Fruit fly (Drosophila melanogaster) whole organism, pupa: ENCODE results near the gene Rpn13R.

Experiments used
- CG10348 ChIP-seq: fragments of 200-800 bp; sonication (Bioruptor generic); IDR thresholded peaks from 2 replicates; pipeline ENCODE4 v1.3.6; 2022; ENCODE audit warnings: missing biosample characterization, missing genetic modification characterization
- CG12605 ChIP-seq: fragments of 200-800 bp; sonication (Bioruptor generic); IDR thresholded peaks from 2 replicates; pipeline ENCODE4 v1.3.6; 2022; ENCODE audit warnings: missing biosample characterization, missing genetic modification characterization
- CG13204 ChIP-seq: fragments of 200-800 bp; sonication (Bioruptor generic); optimal IDR thresholded peaks from 2 replicates; lab custom pipeline; 2018; ENCODE audit warnings: missing biosample characterization, mild to moderate bottlenecking, missing genetic modification characterization, moderate library complexity
- CG14655 ChIP-seq: fragments of 200-800 bp; sonication (Bioruptor generic); optimal IDR thresholded peaks from 3 replicates; lab custom pipeline; 2017; ENCODE audit warnings: mild to moderate bottlenecking, missing biosample characterization, missing genetic modification reagents, missing genetic modification characterization
- CG15710 ChIP-seq: fragments of 200-800 bp; sonication (Bioruptor generic); optimal IDR thresholded peaks from 2 replicates; lab custom pipeline; 2018; ENCODE audit warnings: missing biosample characterization, mild to moderate bottlenecking, missing genetic modification characterization, moderate library complexity
- CG17806 ChIP-seq: fragments of 200-800 bp; sonication (Bioruptor generic); optimal IDR thresholded peaks from 2 replicates; lab custom pipeline; 2018; ENCODE audit warnings: missing biosample characterization, mild to moderate bottlenecking, missing genetic modification characterization, moderate library complexity
- CG32121 ChIP-seq: fragments of 200-800 bp; sonication (Bioruptor generic); IDR thresholded peaks from 2 replicates; pipeline ENCODE4 v1.3.6; 2022; ENCODE audit warnings: missing biosample characterization, missing genetic modification characterization
- CG34367 ChIP-seq: fragments of 200-800 bp; sonication (Bioruptor generic); optimal IDR thresholded peaks from 2 replicates; lab custom pipeline; 2018; ENCODE audit warnings: missing biosample characterization, mild to moderate bottlenecking, missing genetic modification characterization
- CG4496 ChIP-seq: fragments of 200-800 bp; sonication (Bioruptor generic); IDR thresholded peaks from 3 replicates; pipeline ENCODE4 v1.3.6; 2022; ENCODE audit warnings: missing biosample characterization, missing genetic modification characterization
- CG8159 ChIP-seq: fragments of 200-800 bp; sonication (Bioruptor generic); optimal IDR thresholded peaks from 3 replicates; lab custom pipeline; 2018; ENCODE audit warnings: missing biosample characterization, mild to moderate bottlenecking, missing genetic modification characterization, moderate library complexity
- CG8301 ChIP-seq: fragments of 200-800 bp; sonication (Bioruptor generic); optimal IDR thresholded peaks from 2 replicates; lab custom pipeline; 2018; ENCODE audit warnings: missing biosample characterization, mild to moderate bottlenecking, missing genetic modification characterization
- CG9948 ChIP-seq: fragments of 200-800 bp; sonication (Bioruptor generic); optimal IDR thresholded peaks from 2 replicates; lab custom pipeline; 2018; ENCODE audit warnings: missing biosample characterization, mild to moderate bottlenecking, missing genetic modification characterization, moderate library complexity
- D1 ChIP-seq: fragments of 200-800 bp; sonication (Bioruptor generic); optimal IDR thresholded peaks from 2 replicates; lab custom pipeline; 2018; ENCODE audit warnings: missing biosample characterization, mild to moderate bottlenecking, missing genetic modification characterization, moderate library complexity
- EcR ChIP-seq: fragments of 200-800 bp; sonication (Bioruptor generic); optimal IDR thresholded peaks from 3 replicates; lab custom pipeline; 2019; ENCODE audit warnings: missing biosample characterization, missing genetic modification characterization, mild to moderate bottlenecking, moderate library complexity, missing genetic modification reagents
- Ets98B ChIP-seq: fragments of 200-800 bp; sonication (Bioruptor generic); IDR thresholded peaks from 2 replicates; pipeline ENCODE4 v1.3.6; 2022; ENCODE audit warnings: missing biosample characterization, missing genetic modification characterization
- Pif1A ChIP-seq: fragments of 200-800 bp; sonication (Bioruptor generic); optimal IDR thresholded peaks from 3 replicates; lab custom pipeline; 2016; ENCODE audit warnings: missing biosample characterization, missing genetic modification characterization
- Pif1B ChIP-seq: fragments of 200-800 bp; sonication (Bioruptor generic); optimal IDR thresholded peaks from 3 replicates; lab custom pipeline; 2016; ENCODE audit warnings: missing biosample characterization, missing genetic modification characterization
- Snoo ChIP-seq: fragments of 200-800 bp; sonication (Bioruptor generic); optimal IDR thresholded peaks from 3 replicates; lab custom pipeline; 2017; ENCODE audit warnings: missing biosample characterization, mild to moderate bottlenecking, missing genetic modification characterization, inconsistent platforms
- fd96Ca ChIP-seq: fragments of 200-800 bp; sonication (Bioruptor generic); IDR thresholded peaks from 3 replicates; pipeline ENCODE4 v1.3.6; 2022; ENCODE audit warnings: missing biosample characterization, missing genetic modification characterization
- gl ChIP-seq: fragments of 200-800 bp; sonication (Bioruptor generic); optimal IDR thresholded peaks from 2 replicates; lab custom pipeline; 2018; ENCODE audit warnings: missing biosample characterization, mild to moderate bottlenecking, missing genetic modification characterization
- rn ChIP-seq: fragments of 200-800 bp; sonication (Bioruptor generic); IDR thresholded peaks from 2 replicates; pipeline ENCODE4 v1.3.6; 2022; ENCODE audit warnings: missing biosample characterization, missing genetic modification characterization

Rpn13R gene

DNA sequence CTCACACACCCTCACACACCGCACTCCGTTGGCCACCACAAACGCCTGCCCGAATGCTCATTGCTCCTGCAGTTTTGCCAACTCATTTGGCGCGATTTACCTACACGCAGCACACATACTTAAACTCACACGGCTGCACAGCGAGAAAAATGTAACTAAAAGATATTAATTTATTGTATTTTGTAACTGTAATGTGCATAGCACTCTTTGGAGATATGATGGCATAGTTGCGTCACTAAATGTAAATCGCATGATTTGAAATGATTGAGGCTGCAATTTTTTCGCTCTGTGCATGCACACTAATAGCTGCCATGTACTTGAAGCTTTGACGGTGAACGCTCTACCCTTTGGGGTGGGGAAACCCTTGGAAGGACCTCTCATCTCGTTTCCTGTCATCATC, 12.1 kb downstream of the Rpn13R start:
- TF ChIP-seq CG17806 (tag; lab: Kevin White, UChicago) (peak; percentile 7), CG8159 (tag; lab: Kevin White, UChicago) (peak; percentile 22), fd96Ca (GFP tag; lab: Robert Waterston, UW) (peak; percentile 59; the same call in 1 of the 3 replicates), gl (tag; lab: Kevin White, UChicago) (no peak), EcR (GFP tag; lab: Kevin White, UChicago) (no peak), Ets98B (0 out of 2 replicates have a peak, but pooled peaks have one; percentile 17), CG4496 (GFP tag; lab: Robert Waterston, UW) (peak; percentile 51; the same call in 1 of the 3 replicates), Pif1A (GFP tag; lab: Kevin White, UChicago) (peak; percentile 4), Snoo (tag; lab: Kevin White, UChicago) (no peak), CG10348 (GFP tag; lab: Robert Waterston, UW) (no peak), CG8301 (tag; lab: Kevin White, UChicago) (no peak), CG14655 (GFP tag; lab: Kevin White, UChicago) (peak; percentile 31), CG15710 (no peak)

DNA sequence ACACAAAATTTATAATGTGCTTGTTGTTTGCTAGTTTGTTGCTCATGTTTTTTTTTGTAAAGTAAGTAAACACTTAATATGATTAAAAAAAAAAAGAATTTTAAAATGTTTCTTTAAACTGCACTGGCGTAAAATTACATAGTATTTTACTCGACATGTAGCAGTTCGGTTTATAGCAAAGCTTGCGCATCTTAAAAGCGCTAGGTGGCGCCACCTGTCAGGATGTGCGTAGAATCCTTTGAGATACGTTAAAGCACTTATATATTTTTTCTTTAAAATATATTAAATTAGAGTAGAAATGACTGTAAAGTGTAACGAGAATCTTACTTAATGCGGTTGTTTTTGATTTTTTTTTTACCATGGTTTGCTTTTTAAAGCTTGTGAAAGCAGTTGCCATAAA, 21.2 kb downstream of the Rpn13R start:
- no peak for TF ChIP-seq CG13204
- no peak for TF ChIP-seq CG14655 (GFP tag; lab: Kevin White, UChicago)
- TF ChIP-seq EcR (GFP tag; lab: Kevin White, UChicago) = no peak
- TF ChIP-seq fd96Ca (GFP tag; lab: Robert Waterston, UW) = no peak
- no peak for TF ChIP-seq Pif1B (GFP tag; lab: Kevin White, UChicago)
- TF ChIP-seq D1 = no peak
- TF ChIP-seq CG17806 (tag; lab: Kevin White, UChicago) = no peak
- no peak for TF ChIP-seq CG12605 (GFP tag; lab: Robert Waterston, UW)
- no peak for TF ChIP-seq CG8301 (tag; lab: Kevin White, UChicago)
- TF ChIP-seq CG8159 (tag; lab: Kevin White, UChicago) = no peak
- TF ChIP-seq Pif1A (GFP tag; lab: Kevin White, UChicago) = no peak
- no peak for TF ChIP-seq Snoo (tag; lab: Kevin White, UChicago)
- TF ChIP-seq CG15710 = no peak
- TF ChIP-seq gl (tag; lab: Kevin White, UChicago) = no peak
- no peak for TF ChIP-seq CG32121 (GFP tag; lab: Robert Waterston, UW)
- TF ChIP-seq rn (GFP tag; lab: Robert Waterston, UW) = no peak
- TF ChIP-seq Ets98B = no peak
- no peak for TF ChIP-seq CG34367 (tag; lab: Kevin White, UChicago)
- TF ChIP-seq CG10348 (GFP tag; lab: Robert Waterston, UW) = no peak
- TF ChIP-seq CG9948 (tag; lab: Kevin White, UChicago) = no peak

DNA sequence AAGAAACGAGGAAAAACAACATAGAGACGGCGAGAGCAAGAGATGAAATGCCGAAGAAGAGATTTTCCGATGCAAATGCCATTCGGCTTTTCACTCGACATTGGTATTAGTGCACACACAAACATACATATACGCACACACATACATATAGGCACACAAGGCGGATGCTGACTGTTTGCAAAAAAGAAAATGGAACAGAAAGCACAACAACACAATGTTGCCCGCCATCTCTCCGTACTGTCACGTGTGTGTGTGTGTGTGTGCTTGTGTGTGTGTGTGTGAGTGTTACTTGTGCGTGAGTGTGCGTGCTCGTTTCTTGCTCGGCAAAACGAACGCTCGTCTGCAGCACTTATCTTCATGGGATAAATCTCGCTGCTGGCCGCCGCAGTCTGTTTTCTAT, 33.2 kb downstream of the Rpn13R start:
- TF ChIP-seq gl (tag; lab: Kevin White, UChicago) = no peak
- TF ChIP-seq Pif1B (GFP tag; lab: Kevin White, UChicago) = no peak
- TF ChIP-seq CG12605 (GFP tag; lab: Robert Waterston, UW) = no peak
- TF ChIP-seq rn (GFP tag; lab: Robert Waterston, UW) = no peak
- TF ChIP-seq CG4496 (GFP tag; lab: Robert Waterston, UW) = no peak
- TF ChIP-seq Ets98B = no peak
- TF ChIP-seq CG8159 (tag; lab: Kevin White, UChicago) = no peak
- TF ChIP-seq CG32121 (GFP tag; lab: Robert Waterston, UW) = no peak

DNA sequence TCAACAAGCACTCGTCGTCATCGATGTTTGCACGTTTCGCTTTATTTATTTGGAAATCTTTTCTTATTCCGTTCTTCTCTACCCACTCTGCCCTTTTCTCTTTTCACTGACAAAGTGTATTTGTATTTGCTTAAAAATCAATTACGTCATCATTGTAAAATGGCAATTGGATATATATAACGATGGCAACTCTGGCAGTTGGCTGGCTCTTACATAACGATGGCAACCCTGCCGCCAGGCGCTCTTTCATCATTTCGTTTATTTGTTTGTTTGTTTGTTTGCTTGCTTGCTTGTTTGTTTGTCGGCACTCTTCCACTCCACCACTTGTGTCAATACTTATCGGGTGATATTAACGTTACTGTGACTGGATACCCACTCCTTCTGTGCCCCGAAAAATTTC, 36.5 kb downstream of the Rpn13R start:
- TF ChIP-seq Snoo (tag; lab: Kevin White, UChicago) = no peak
- TF ChIP-seq CG4496 (GFP tag; lab: Robert Waterston, UW) = no peak
- TF ChIP-seq CG34367 (tag; lab: Kevin White, UChicago) = no peak
- TF ChIP-seq CG13204 = no peak
- no peak for TF ChIP-seq gl (tag; lab: Kevin White, UChicago)
- no peak for TF ChIP-seq rn (GFP tag; lab: Robert Waterston, UW)
- no peak for TF ChIP-seq EcR (GFP tag; lab: Kevin White, UChicago)
- TF ChIP-seq, all 21 proteins: peak for 0

DNA sequence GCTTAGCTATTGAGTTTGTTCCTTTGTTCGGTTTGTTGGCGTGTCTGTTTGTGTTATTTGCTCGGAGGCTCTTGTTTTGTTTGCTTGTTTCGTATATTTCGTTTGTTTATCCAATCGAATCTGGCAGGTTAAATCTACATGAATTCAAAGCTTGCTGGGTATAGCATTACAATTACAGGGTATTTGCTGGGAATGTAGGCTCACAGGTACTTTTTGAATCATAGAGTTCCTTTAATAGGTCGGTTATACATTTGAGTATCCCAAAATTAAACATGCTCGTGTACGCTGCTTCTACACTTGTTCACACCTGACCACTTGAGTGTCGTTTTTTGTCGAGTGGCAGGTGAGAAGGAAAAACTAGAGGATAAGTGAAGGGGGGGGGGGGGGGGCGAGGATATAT, 50.6 kb downstream of the Rpn13R start, which contains the start of gene CG5062:
TSS of gene CG5062 (minus strand) at position 101 of the 400 bp plus-strand sequence.
- TF ChIP-seq CG8159 (tag; lab: Kevin White, UChicago) (no peak), D1 (no peak)
